Fruit fly (Drosophila melanogaster): ENCODE data around the gene CG4829.
A peak's percentile ranks its signal among the peaks of the same experiment; 100 is the strongest.

CG4829 gene

DNA sequence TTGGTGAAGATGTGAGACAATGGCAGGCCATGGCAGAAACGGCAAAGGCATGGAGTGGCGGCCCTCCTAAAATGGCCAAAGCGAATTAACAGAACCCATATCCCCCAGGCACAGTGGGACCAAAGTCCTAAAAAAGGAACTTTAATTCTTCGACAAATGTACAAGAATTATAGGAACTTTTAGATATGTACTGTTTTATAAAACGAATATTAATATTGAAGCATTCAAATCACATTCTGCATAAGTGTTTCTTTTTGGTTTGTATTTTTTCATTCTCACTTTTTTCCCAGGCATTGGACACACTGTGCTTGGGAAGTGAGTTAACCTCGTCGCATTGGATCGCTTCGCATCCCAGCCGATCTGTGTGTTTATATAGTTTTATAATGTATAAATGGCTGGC is 46.5 kb upstream of the CG4829 start (continued):
- TF ChIP-seq CG11504 (tag; optimal IDR thresholded peaks at IDR 0.05) = peak; percentile 14

DNA sequence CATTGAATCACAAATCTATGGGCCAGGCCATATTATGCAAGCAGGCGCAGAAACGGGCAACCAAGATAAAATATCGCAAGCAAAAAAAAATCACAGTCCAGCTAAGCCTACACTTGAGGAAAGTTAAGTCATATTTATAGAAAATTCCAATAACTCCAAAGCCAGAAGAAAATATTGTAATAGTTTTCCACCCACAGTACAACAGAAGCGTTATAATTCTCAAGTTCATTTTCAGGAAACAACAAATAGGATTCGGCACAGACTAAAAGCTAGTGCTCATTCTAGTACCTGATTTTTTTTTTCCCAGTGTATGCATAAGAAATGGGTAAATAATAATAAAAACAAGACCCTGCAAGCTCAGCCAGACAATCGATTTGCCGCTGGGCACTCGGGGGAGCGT is 45.7 kb upstream of the CG4829 start:
- TF ChIP-seq chinmo (GFP tag; IDR thresholded peaks at IDR 0.05; ENCODE audit: partially characterized antibody) (no peak), gem (tag; optimal IDR thresholded peaks at IDR 0.05) (peak; percentile 28), CG11504 (tag; optimal IDR thresholded peaks at IDR 0.05) (peak; percentile 23), Pdp1 (GFP tag; optimal IDR thresholded peaks at IDR 0.05) (peak in 1 of 2 experiments; percentile 4), Drgx (GFP tag; IDR thresholded peaks at IDR 0.05) (peak; percentile 39; the same call in 1 of the 2 replicates), slp2 (GFP tag; optimal IDR thresholded peaks at IDR 0.05) (no peak), Sox102F (GFP tag; optimal IDR thresholded peaks at IDR 0.05) (peak; percentile 8), sens (GFP tag) (peak; percentile 43), CG9727 (GFP tag; optimal IDR thresholded peaks at IDR 0.05) (no peak), TFAM (GFP tag; optimal IDR thresholded peaks at IDR 0.05) (no peak), Hr51 (GFP tag; optimal IDR thresholded peaks at IDR 0.05) (peak in 1 of 2 experiments; percentile 14)

DNA sequence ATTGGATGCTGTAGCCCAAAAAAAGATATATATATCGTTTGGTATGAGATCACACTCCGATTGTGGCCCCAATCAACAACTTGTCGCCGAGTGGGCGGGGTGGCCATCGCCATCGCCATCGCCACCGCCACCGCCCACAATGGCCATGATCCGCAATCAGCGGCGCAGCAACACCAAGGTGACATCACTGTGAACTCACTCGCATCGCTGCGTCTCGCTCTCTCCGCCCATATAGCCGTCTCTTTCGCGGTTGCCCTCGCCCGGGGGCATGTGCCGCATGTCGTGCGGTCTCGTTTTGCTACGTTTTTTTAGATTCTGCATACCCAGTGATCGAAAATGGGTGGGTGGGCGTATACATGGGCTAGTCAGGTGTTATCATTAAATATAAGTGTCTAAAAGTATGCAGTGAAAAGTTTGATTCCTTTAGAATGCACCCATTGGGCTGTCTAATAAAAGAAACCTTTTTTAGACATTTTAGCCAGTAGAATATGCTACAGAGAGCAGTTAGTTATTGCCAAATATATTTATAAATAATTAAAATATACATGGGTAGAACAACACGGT is 44.5 kb upstream of the CG4829 start:
- TF ChIP-seq lbe (GFP tag; optimal IDR thresholded peaks at IDR 0.05) = no peak
- TF ChIP-seq Hr78 (GFP tag; optimal IDR thresholded peaks at IDR 0.05) = peak in 1 of 2 experiments; percentile 91
- TF ChIP-seq Dll (GFP tag; IDR thresholded peaks at IDR 0.05; ENCODE audit: partially characterized antibody) = no peak
- no peak for TF ChIP-seq CG18619 (GFP tag; optimal IDR thresholded peaks at IDR 0.05)
- TF ChIP-seq chinmo (GFP tag; IDR thresholded peaks at IDR 0.05; ENCODE audit: partially characterized antibody) = peak; percentile 82; the same call in 3 of the 4 replicates
- peak; percentile 96 for TF ChIP-seq ftz-f1 (GFP tag; optimal IDR thresholded peaks at IDR 0.05)
- TF ChIP-seq slbo (GFP tag; IDR thresholded peaks at IDR 0.05) = peak; percentile 20; the same call in 1 of the 2 replicates
- TF ChIP-seq Atf3 (GFP tag; optimal IDR thresholded peaks at IDR 0.05) = peak; percentile 47
- TF ChIP-seq ci (GFP tag; IDR thresholded peaks at IDR 0.05) = peak; percentile 50; the same call in 1 of the 3 replicates
- peak; percentile 19 for TF ChIP-seq sd (tag; optimal IDR thresholded peaks at IDR 0.05)
- TF ChIP-seq bcd (GFP tag; optimal IDR thresholded peaks at IDR 0.05) = no peak
- TF ChIP-seq exex (tag; optimal IDR thresholded peaks at IDR 0.05) = no peak
- peak; percentile 38 for TF ChIP-seq CG10543 (GFP tag; optimal IDR thresholded peaks at IDR 0.05)
- peak; percentile 99 for TF ChIP-seq sr (GFP tag; IDR thresholded peaks at IDR 0.05)
- TF ChIP-seq CG1832 (GFP tag; optimal IDR thresholded peaks at IDR 0.05) = peak; percentile 66
- peak; percentile 96 for TF ChIP-seq CG17612 (GFP tag; IDR thresholded peaks at IDR 0.05)
- TF ChIP-seq Nf-YC (tag; optimal IDR thresholded peaks at IDR 0.05) = peak; percentile 21
- TF ChIP-seq bigmax (GFP tag; optimal IDR thresholded peaks at IDR 0.05) = no peak
- TF ChIP-seq CG2199 (GFP tag; IDR thresholded peaks at IDR 0.05) = 0 out of 3 replicates have a peak, but pooled peaks have one; percentile 19
- peak; percentile 54 for TF ChIP-seq CG12769 (tag; optimal IDR thresholded peaks at IDR 0.05)
- TF ChIP-seq cwo (GFP tag; optimal IDR thresholded peaks at IDR 0.05) = peak; percentile 26
- no peak for TF ChIP-seq CG8290 (GFP tag; optimal IDR thresholded peaks at IDR 0.05)
- peak; percentile 50 to 69 for TF ChIP-seq CG8290 (tag; optimal IDR thresholded peaks at IDR 0.05)
- TF ChIP-seq Med (GFP tag) = peak; percentile 42
- peak; percentile 71; the same call in 2 of the 3 replicates for TF ChIP-seq CG6175 (GFP tag; IDR thresholded peaks at IDR 0.05)
- peak; percentile 89 for TF ChIP-seq CG10321 (GFP tag; IDR thresholded peaks at IDR 0.05)
- peak in 1 of 2 experiments; percentile 16 for TF ChIP-seq Pdp1 (GFP tag; optimal IDR thresholded peaks at IDR 0.05)

Measured in whole organism, embryonic.